Fruit fly (Drosophila melanogaster) whole organism, prepupa: ENCODE data around the gene Cad89D.
A peak's percentile ranks its signal among the peaks of the same experiment; 100 is the strongest.

ENCODE experiments used
- Blimp-1 ChIP-seq: fragments of 200-800 bp; sonication (Bioruptor generic); optimal IDR thresholded peaks from 3 replicates; lab custom pipeline; 2017; ENCODE audit warnings: missing biosample characterization, missing genetic modification characterization, mild to moderate bottlenecking, moderate library complexity, missing genetic modification reagents
- CG10669 ChIP-seq: fragments of 200-800 bp; sonication (Bioruptor generic); optimal IDR thresholded peaks from 3 replicates; lab custom pipeline; 2018; ENCODE audit warnings: missing biosample characterization, mild to moderate bottlenecking, missing genetic modification characterization, moderate library complexity
- CG11294 ChIP-seq: fragments of 200-800 bp; sonication (Bioruptor generic); IDR thresholded peaks from 2 replicates; pipeline ENCODE4 v1.3.6; 2022; ENCODE audit warnings: missing biosample characterization, missing genetic modification characterization
- CG11762 ChIP-seq: fragments of 200-800 bp; sonication (Bioruptor generic); optimal IDR thresholded peaks from 3 replicates; lab custom pipeline; 2016; ENCODE audit warnings: missing biosample characterization, missing genetic modification characterization; ENCODE audit not compliant: insufficient read depth
- CG11902 ChIP-seq: fragments of 200-800 bp; sonication (Bioruptor generic); optimal IDR thresholded peaks from 3 replicates; lab custom pipeline; 2016; ENCODE audit warnings: missing biosample characterization, missing genetic modification characterization
- CG15336 ChIP-seq: fragments of 200-800 bp; sonication (Bioruptor generic); IDR thresholded peaks from 2 replicates; pipeline ENCODE4 v1.3.6; 2022; ENCODE audit warnings: missing biosample characterization, missing genetic modification characterization
- CG1621 ChIP-seq: fragments of 200-800 bp; sonication (Bioruptor generic); optimal IDR thresholded peaks from 3 replicates; lab custom pipeline; 2018; ENCODE audit warnings: missing biosample characterization, mild to moderate bottlenecking, missing genetic modification characterization
- CG16779 ChIP-seq: fragments of 200-800 bp; sonication (Bioruptor generic); optimal IDR thresholded peaks from 3 replicates; lab custom pipeline; 2017; ENCODE audit warnings: missing biosample characterization, mild to moderate bottlenecking, missing genetic modification characterization
- CG31627 ChIP-seq: fragments of 200-800 bp; sonication (Bioruptor generic); optimal IDR thresholded peaks from 3 replicates; lab custom pipeline; 2016; ENCODE audit warnings: missing biosample characterization, missing genetic modification characterization
- CG32006 ChIP-seq: fragments of 200-800 bp; sonication (Bioruptor generic); optimal IDR thresholded peaks from 3 replicates; lab custom pipeline; 2017; ENCODE audit warnings: missing biosample characterization, mild to moderate bottlenecking, missing genetic modification characterization
- CG34406 ChIP-seq: fragments of 200-800 bp; sonication (Bioruptor generic); optimal IDR thresholded peaks from 3 replicates; lab custom pipeline; 2016; ENCODE audit warnings: missing biosample characterization, missing genetic modification characterization
- CG3919 ChIP-seq: fragments of 200-800 bp; sonication (Bioruptor generic); optimal IDR thresholded peaks from 3 replicates; lab custom pipeline; 2016; ENCODE audit warnings: missing biosample characterization, missing genetic modification characterization
- CG4318 ChIP-seq: fragments of 200-800 bp; sonication (Bioruptor generic); optimal IDR thresholded peaks from 3 replicates; lab custom pipeline; 2017; ENCODE audit warnings: missing biosample characterization, mild to moderate bottlenecking, missing genetic modification characterization
- CG6163 ChIP-seq: fragments of 200-800 bp; sonication (Bioruptor generic); IDR thresholded peaks from 3 replicates; pipeline ENCODE4 v1.3.6; 2022; ENCODE audit warnings: missing biosample characterization, missing genetic modification characterization
- CG6276 ChIP-seq: fragments of 200-800 bp; sonication (Bioruptor generic); optimal IDR thresholded peaks from 2 replicates; lab custom pipeline; 2017; ENCODE audit warnings: missing biosample characterization, mild to moderate bottlenecking, missing genetic modification characterization
- CG6792 ChIP-seq: fragments of 200-800 bp; sonication (Bioruptor generic); optimal IDR thresholded peaks from 3 replicates; lab custom pipeline; 2016; ENCODE audit warnings: missing biosample characterization, missing genetic modification characterization
- CG6808 ChIP-seq: fragments of 200-800 bp; sonication (Bioruptor generic); optimal IDR thresholded peaks from 3 replicates; lab custom pipeline; 2017; ENCODE audit warnings: missing biosample characterization, missing genetic modification characterization, mild to moderate bottlenecking, moderate library complexity, missing genetic modification reagents
- CG6854 ChIP-seq: fragments of 200-800 bp; sonication (Bioruptor generic); optimal IDR thresholded peaks from 2 replicates; lab custom pipeline; 2017; ENCODE audit warnings: missing biosample characterization, mild to moderate bottlenecking, missing genetic modification characterization
- CG7368 ChIP-seq: fragments of 200-800 bp; sonication (Bioruptor generic); optimal IDR thresholded peaks from 3 replicates; lab custom pipeline; 2016; ENCODE audit warnings: missing biosample characterization, missing genetic modification characterization
- CG8319 ChIP-seq: fragments of 200-800 bp; sonication (Bioruptor generic); optimal IDR thresholded peaks from 3 replicates; lab custom pipeline; 2016; ENCODE audit warnings: missing biosample characterization, missing genetic modification characterization
- CG8632 ChIP-seq: fragments of 200-800 bp; sonication (Bioruptor generic); optimal IDR thresholded peaks from 3 replicates; lab custom pipeline; 2016; ENCODE audit warnings: missing biosample characterization, missing genetic modification characterization
- CG9139 ChIP-seq: fragments of 200-800 bp; sonication (Bioruptor generic); optimal IDR thresholded peaks from 3 replicates; lab custom pipeline; 2017; ENCODE audit warnings: missing biosample characterization, mild to moderate bottlenecking, missing genetic modification characterization
- Eip75B ChIP-seq: fragments of 200-800 bp; sonication (Bioruptor generic); optimal IDR thresholded peaks from 3 replicates; lab custom pipeline; 2016; ENCODE audit warnings: missing biosample characterization, missing genetic modification characterization
- Eip78C ChIP-seq: fragments of 200-800 bp; sonication (Bioruptor generic); peaks from one replicate; lab custom pipeline; 2016; ENCODE audit warnings: missing biosample characterization, missing genetic modification characterization
- Eip93F ChIP-seq: fragments of 200-800 bp; sonication (Bioruptor generic); optimal IDR thresholded peaks from 2 replicates; lab custom pipeline; 2016; ENCODE audit warnings: missing biosample characterization, mild to moderate bottlenecking, missing genetic modification characterization
- Ets96B ChIP-seq: fragments of 200-800 bp; optimal IDR thresholded peaks from 2 replicates; lab custom pipeline; 2019; ENCODE audit warnings: missing biosample characterization, mild to moderate bottlenecking, missing genetic modification characterization, moderate library complexity
- Gug ChIP-seq: fragments of 200-800 bp; sonication (Bioruptor generic); IDR thresholded peaks from 2 replicates; pipeline ENCODE4 v1.3.6; 2022; ENCODE audit warnings: missing biosample characterization, missing genetic modification characterization
- Hr38 ChIP-seq: sonication (Bioruptor generic); optimal IDR thresholded peaks from 2 replicates; lab custom pipeline; 2016; ENCODE audit warnings: missing biosample characterization, missing genetic modification characterization
- Hr39 ChIP-seq: fragments of 200-800 bp; sonication (Bioruptor generic); optimal IDR thresholded peaks from 2 replicates; lab custom pipeline; 2016; ENCODE audit warnings: missing biosample characterization, missing genetic modification characterization
- Hr4 ChIP-seq: fragments of 200-800 bp; sonication (Bioruptor generic); optimal IDR thresholded peaks from 3 replicates; lab custom pipeline; 2016; ENCODE audit warnings: missing biosample characterization, missing genetic modification characterization
- Lpt ChIP-seq: fragments of 200-800 bp; sonication (Bioruptor generic); optimal IDR thresholded peaks from 3 replicates; lab custom pipeline; 2016; ENCODE audit warnings: missing biosample characterization, missing genetic modification characterization
- Met ChIP-seq: fragments of 200-800 bp; sonication (Bioruptor generic); optimal IDR thresholded peaks from 3 replicates; lab custom pipeline; 2016; ENCODE audit warnings: missing biosample characterization, missing genetic modification characterization
- OdsH ChIP-seq: fragments of 200-800 bp; sonication (Bioruptor generic); optimal IDR thresholded peaks from 3 replicates; lab custom pipeline; 2016; ENCODE audit warnings: missing biosample characterization, missing genetic modification characterization
- Smox ChIP-seq: fragments of 200-800 bp; sonication (Bioruptor generic); optimal IDR thresholded peaks from 3 replicates; lab custom pipeline; 2016; ENCODE audit warnings: missing biosample characterization, missing genetic modification characterization
- Sox102F ChIP-seq: fragments of 200-800 bp; sonication (Bioruptor generic); optimal IDR thresholded peaks from 2 replicates; lab custom pipeline; 2016; ENCODE audit warnings: missing biosample characterization, mild to moderate bottlenecking, missing genetic modification characterization
- Sox14 ChIP-seq: fragments of 200-800 bp; sonication (Bioruptor generic); optimal IDR thresholded peaks from 3 replicates; lab custom pipeline; 2016; ENCODE audit warnings: missing biosample characterization, missing genetic modification characterization
- Sox15 ChIP-seq: fragments of 200-800 bp; sonication (Bioruptor generic); optimal IDR thresholded peaks from 3 replicates; lab custom pipeline; 2016; ENCODE audit warnings: missing biosample characterization, missing genetic modification characterization
- achi ChIP-seq: fragments of 200-800 bp; sonication (Bioruptor generic); optimal IDR thresholded peaks from 3 replicates; lab custom pipeline; 2016; ENCODE audit warnings: missing biosample characterization, missing genetic modification characterization
- acj6 ChIP-seq: fragments of 200-800 bp; sonication (Bioruptor generic); optimal IDR thresholded peaks from 3 replicates; lab custom pipeline; 2016; ENCODE audit warnings: missing biosample characterization, missing genetic modification characterization
- cyc ChIP-seq: fragments of 200-800 bp; sonication (Bioruptor generic); optimal IDR thresholded peaks from 3 replicates; lab custom pipeline; 2016; ENCODE audit warnings: missing biosample characterization, missing genetic modification characterization
- dac ChIP-seq: fragments of 200-800 bp; sonication (Bioruptor generic); optimal IDR thresholded peaks from 2 replicates; lab custom pipeline; 2017; ENCODE audit warnings: missing biosample characterization, mild to moderate bottlenecking, missing genetic modification characterization
- dsx ChIP-seq: fragments of 200-800 bp; optimal IDR thresholded peaks from 3 replicates; lab custom pipeline; 2019; ENCODE audit warnings: missing biosample characterization, mild to moderate bottlenecking, missing genetic modification characterization, moderate library complexity; ENCODE audit not compliant: poor library complexity, severe bottlenecking
- eg ChIP-seq: fragments of 200-800 bp; sonication (Bioruptor generic); IDR thresholded peaks from 3 replicates; pipeline ENCODE4 v1.3.6; 2022; ENCODE audit warnings: missing biosample characterization, missing genetic modification characterization
- esn ChIP-seq: fragments of 200-800 bp; sonication (Bioruptor generic); optimal IDR thresholded peaks from 2 replicates; lab custom pipeline; 2016; ENCODE audit warnings: missing biosample characterization, mild to moderate bottlenecking, missing genetic modification characterization, moderate library complexity
- fd85E ChIP-seq: fragments of 200-800 bp; sonication (Bioruptor generic); optimal IDR thresholded peaks from 3 replicates; lab custom pipeline; 2016; ENCODE audit warnings: missing biosample characterization, missing genetic modification characterization
- fkh ChIP-seq: fragments of 200-800 bp; sonication (Bioruptor generic); optimal IDR thresholded peaks from 3 replicates; lab custom pipeline; 2017; ENCODE audit warnings: missing biosample characterization, mild to moderate bottlenecking, missing genetic modification characterization, moderate library complexity
- lz ChIP-seq: fragments of 200-800 bp; sonication (Bioruptor generic); optimal IDR thresholded peaks from 3 replicates; lab custom pipeline; 2016; ENCODE audit warnings: missing biosample characterization, missing genetic modification characterization
- net ChIP-seq: fragments of 200-800 bp; sonication (Bioruptor generic); optimal IDR thresholded peaks from 3 replicates; lab custom pipeline; 2016; ENCODE audit warnings: missing biosample characterization, missing genetic modification characterization
- pdm3 ChIP-seq: fragments of 200-800 bp; sonication (Bioruptor generic); optimal IDR thresholded peaks from 3 replicates; lab custom pipeline; 2016; ENCODE audit warnings: missing biosample characterization, missing genetic modification characterization
- salr ChIP-seq, 2 experiments: fragments of 200-800 bp; sonication (Bioruptor generic); optimal IDR thresholded peaks; 3 replicates each; lab custom pipeline; 2016 to 2018; ENCODE audit warnings: missing biosample characterization in 2 of 2, missing genetic modification characterization in 2 of 2, mild to moderate bottlenecking in 1 of 2
- spab ChIP-seq: fragments of 200-800 bp; sonication (Bioruptor generic); optimal IDR thresholded peaks from 2 replicates; lab custom pipeline; 2017; ENCODE audit warnings: missing biosample characterization, mild to moderate bottlenecking, missing genetic modification characterization, missing genetic modification reagents
- svp ChIP-seq: fragments of 200-800 bp; sonication (Bioruptor generic); peaks from one replicate; lab custom pipeline; 2016; ENCODE audit warnings: missing biosample characterization, missing genetic modification characterization
- vri ChIP-seq: fragments of 200-800 bp; sonication (Bioruptor generic); optimal IDR thresholded peaks from 3 replicates; lab custom pipeline; 2016; ENCODE audit warnings: missing biosample characterization, mild to moderate bottlenecking, missing genetic modification characterization

Cad89D gene

dm6 chr3R:16442937-16443336, 52.3 kb downstream of the Cad89D start, which contains the start of the genes Ttc1 and CG14882:
Gene Ttc1, minus strand, starts transcription at chr3R:16443007.
Gene CG14882, plus strand, starts transcription at chr3R:16443207.
- TF ChIP-seq Blimp-1 (GFP tag; lab: Kevin White, UChicago) (no peak), CG32006 (GFP tag; lab: Kevin White, UChicago) (no peak), lz (GFP tag; lab: Kevin White, UChicago) (peak; percentile 88), CG10669 (no peak), Hr4 (no peak), Hr38 (no peak), Hr39 (GFP tag; lab: Kevin White, UChicago) (peak; percentile 87), CG6276 (GFP tag; lab: Kevin White, UChicago) (no peak), vri (GFP tag; lab: Kevin White, UChicago) (peak; percentile 89), Smox (GFP tag; lab: Kevin White, UChicago) (no peak), CG31627 (GFP tag; lab: Kevin White, UChicago) (peak; percentile 87), eg (peak; percentile 92), CG6163 (peak; percentile 89), salr (GFP tag; optimal IDR thresholded peaks at IDR 0.05; lab: Kevin White, UChicago) (peak; percentile 29 to 81), spab (GFP tag; lab: Kevin White, UChicago) (no peak), fd85E (GFP tag; lab: Kevin White, UChicago) (no peak), CG8632 (GFP tag; lab: Kevin White, UChicago) (peak; percentile 82), svp (GFP tag; lab: Kevin White, UChicago) (no peak), achi (GFP tag; lab: Kevin White, UChicago) (peak; percentile 88), CG11902 (GFP tag; lab: Kevin White, UChicago) (no peak), CG11762 (GFP tag; lab: Kevin White, UChicago) (no peak), Sox15 (GFP tag; lab: Kevin White, UChicago) (peak; percentile 69), fkh (GFP tag; lab: Kevin White, UChicago) (no peak), Eip78C (GFP tag; lab: Kevin White, UChicago) (peak; percentile 95), CG15336 (GFP tag; lab: Robert Waterston, UW) (peak; percentile 94), CG1621 (tag; lab: Kevin White, UChicago) (no peak), CG8319 (GFP tag; lab: Kevin White, UChicago) (no peak), Met (no peak), Gug (peak; percentile 75), CG6792 (GFP tag; lab: Kevin White, UChicago) (peak; percentile 86), dsx (GFP tag; lab: Kevin White, UChicago) (peak; percentile 81), Eip75B (GFP tag; lab: Kevin White, UChicago) (peak; percentile 90), CG6854 (no peak), acj6 (GFP tag; lab: Kevin White, UChicago) (peak; percentile 89), Sox102F (GFP tag; lab: Kevin White, UChicago) (no peak), CG16779 (tag; lab: Kevin White, UChicago) (no peak), Eip93F (peak; percentile 61), Ets96B (tag; lab: Kevin White, UChicago) (peak; percentile 81), OdsH (GFP tag; lab: Kevin White, UChicago) (peak; percentile 91), CG3919 (GFP tag; lab: Kevin White, UChicago) (no peak), CG34406 (peak; percentile 84), CG7368 (GFP tag; lab: Kevin White, UChicago) (no peak), dac (GFP tag; lab: Kevin White, UChicago) (no peak), Sox14 (GFP tag; lab: Kevin White, UChicago) (peak; percentile 90), net (GFP tag; lab: Kevin White, UChicago) (peak; percentile 88), CG4318 (GFP tag; lab: Kevin White, UChicago) (no peak), CG11294 (peak; percentile 72), esn (GFP tag; lab: Kevin White, UChicago) (peak; percentile 92), Lpt (GFP tag; lab: Kevin White, UChicago) (peak; percentile 57), CG9139 (GFP tag; lab: Kevin White, UChicago) (peak; percentile 63), pdm3 (GFP tag; lab: Kevin White, UChicago) (no peak), CG6808 (GFP tag; lab: Kevin White, UChicago) (no peak), cyc (GFP tag; lab: Kevin White, UChicago) (peak; percentile 72)
